Worm (Caenorhabditis elegans): Measurements from ENCODE around the gene tbx-32.

tbx-32 gene

ce11 chrX:1655207-1655606 lies at the start of gene tbx-32:
TSS of gene tbx-32 (plus strand) at chrX:1655507.
- TF ChIP-seq eor-1 (tag; optimal IDR thresholded peaks at IDR 0.05) (no peak), mml-1 (tag; optimal IDR thresholded peaks at IDR 0.05) (no peak), nhr-67 (tag; optimal IDR thresholded peaks at IDR 0.05) (no peak), daf-12 (tag; optimal IDR thresholded peaks at IDR 0.05) (no peak), elt-2 (tag; optimal IDR thresholded peaks at IDR 0.05) (no peak), ztf-4 (tag; optimal IDR thresholded peaks at IDR 0.05) (no peak), unc-39 (tag; optimal IDR thresholded peaks at IDR 0.05) (no peak), fos-1 (tag; optimal IDR thresholded peaks at IDR 0.05) (no peak), pha-4 (tag; optimal IDR thresholded peaks at IDR 0.05) (no peak), elt-1 (tag; optimal IDR thresholded peaks at IDR 0.05) (no peak), elt-3 (tag; optimal IDR thresholded peaks at IDR 0.05) (no peak), nhr-43 (tag; optimal IDR thresholded peaks at IDR 0.05; ENCODE audit: poor library complexity, severe bottlenecking) (no peak), egl-27 (tag; optimal IDR thresholded peaks at IDR 0.05) (no peak)

ce11 chrX:1612948-1613347 lies 42.4 kb upstream of the tbx-32 start:
- TF ChIP-seq elt-1 (tag; optimal IDR thresholded peaks at IDR 0.05) (no peak), unc-39 (tag; optimal IDR thresholded peaks at IDR 0.05) (no peak), lin-39 (tag; optimal IDR thresholded peaks at IDR 0.05) (no peak), nhr-76 (tag; optimal IDR thresholded peaks at IDR 0.05) (no peak), egl-27 (tag; optimal IDR thresholded peaks at IDR 0.05) (no peak), unc-62 (GFP tag; optimal IDR thresholded peaks at IDR 0.05) (no peak), ama-1 (optimal IDR thresholded peaks at IDR 0.05) (no peak), R02D3.7 (tag; optimal IDR thresholded peaks at IDR 0.05) (no peak)

ce11 chrX:1613860-1614259 lies 41.4 kb upstream of the tbx-32 start:
- TF ChIP-seq nhr-23 (tag; optimal IDR thresholded peaks at IDR 0.05) (no peak), unc-62 (GFP tag; optimal IDR thresholded peaks at IDR 0.05) (no peak), nhr-76 (tag; optimal IDR thresholded peaks at IDR 0.05) (no peak), ceh-28 (tag; optimal IDR thresholded peaks at IDR 0.05) (no peak), lin-15B (tag; optimal IDR thresholded peaks at IDR 0.05) (no peak), jun-1 (tag; optimal IDR thresholded peaks at IDR 0.05) (no peak), nhr-43 (tag; optimal IDR thresholded peaks at IDR 0.05; ENCODE audit: poor library complexity, severe bottlenecking) (no peak), zag-1 (tag; optimal IDR thresholded peaks at IDR 0.05) (no peak), nhr-11 (tag; optimal IDR thresholded peaks at IDR 0.05) (no peak), fkh-2 (tag; optimal IDR thresholded peaks at IDR 0.05) (no peak), ama-1 (optimal IDR thresholded peaks at IDR 0.05) (no peak), hmg-11 (tag; optimal IDR thresholded peaks at IDR 0.05) (no peak), elt-1 (tag; optimal IDR thresholded peaks at IDR 0.05) (no peak), nhr-28 (tag; optimal IDR thresholded peaks at IDR 0.05) (no peak), fos-1 (tag; optimal IDR thresholded peaks at IDR 0.05) (no peak), lsy-12 (tag; optimal IDR thresholded peaks at IDR 0.05) (no peak), nhr-77 (tag; optimal IDR thresholded peaks at IDR 0.05) (no peak), nhr-237 (tag; optimal IDR thresholded peaks at IDR 0.05) (no peak)

- TF ChIP-seq nhr-43 (tag; optimal IDR thresholded peaks at IDR 0.05; ENCODE audit: poor library complexity, severe bottlenecking) (peak; percentile 17), ceh-9 (tag; optimal IDR thresholded peaks at IDR 0.05) (no peak)
Measured at ce11 chrX:1620678-1621449, 34.4 kb upstream of the tbx-32 start, which contains the start of gene H11E01.2. TSS of gene H11E01.2 (plus strand) at chrX:1621057.

- TF ChIP-seq jun-1 (tag; optimal IDR thresholded peaks at IDR 0.05) (no peak), hmg-11 (tag; optimal IDR thresholded peaks at IDR 0.05) (no peak), nhr-25 (tag; optimal IDR thresholded peaks at IDR 0.05) (no peak), unc-39 (tag; optimal IDR thresholded peaks at IDR 0.05) (no peak), ztf-4 (tag; optimal IDR thresholded peaks at IDR 0.05) (no peak), skn-1 (tag; optimal IDR thresholded peaks at IDR 0.05) (no peak), lsy-12 (tag; optimal IDR thresholded peaks at IDR 0.05) (no peak), daf-12 (tag; optimal IDR thresholded peaks at IDR 0.05) (no peak), nhr-77 (tag; optimal IDR thresholded peaks at IDR 0.05) (no peak), ama-1 (optimal IDR thresholded peaks at IDR 0.05) (no peak), nhr-12 (tag; optimal IDR thresholded peaks at IDR 0.05) (no peak), nfya-1 (tag; optimal IDR thresholded peaks at IDR 0.05; ENCODE audit: insufficient read depth) (no peak), ztf-11 (tag; optimal IDR thresholded peaks at IDR 0.05) (no peak), egl-5 (tag; optimal IDR thresholded peaks at IDR 0.05) (no peak), snpc-4 (tag; optimal IDR thresholded peaks at IDR 0.05) (no peak), nhr-23 (tag; optimal IDR thresholded peaks at IDR 0.05) (no peak), pqm-1 (tag; optimal IDR thresholded peaks at IDR 0.05) (no peak), aly-2 (tag; optimal IDR thresholded peaks at IDR 0.05) (no peak), nhr-67 (tag; optimal IDR thresholded peaks at IDR 0.05) (no peak), ceh-28 (tag; optimal IDR thresholded peaks at IDR 0.05) (no peak)
Measured at ce11 chrX:1623048-1623447, 32.3 kb upstream of the tbx-32 start.

Data from whole organism, L3 larva.